Worm (Caenorhabditis elegans): Measurements from ENCODE around the gene ZK632.12.

DNA sequence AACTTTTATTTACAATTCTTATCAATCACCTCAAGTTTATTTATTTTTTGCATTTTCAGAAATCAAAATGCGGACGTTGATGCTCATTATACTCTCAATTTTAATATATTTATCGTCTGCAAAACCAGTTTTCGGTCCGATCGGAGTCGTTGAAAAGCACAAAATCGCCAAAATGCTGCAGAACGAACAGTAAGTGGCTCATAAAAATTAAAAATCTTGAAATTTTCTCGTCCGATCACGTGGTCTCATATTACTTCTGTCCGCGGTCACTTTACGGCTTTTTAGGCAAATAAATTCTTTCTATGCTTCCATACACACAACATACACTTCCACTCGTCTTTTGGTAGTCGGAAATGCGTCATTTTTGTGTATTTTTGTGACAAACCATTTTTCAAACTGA is 13.1 kb downstream of the ZK632.12 start, which contains the start of gene K11H3.5:
- TF ChIP-seq flt-1 (GFP tag; IDR thresholded peaks at IDR 0.05), result no peak
- no peak for TF ChIP-seq T22C8.4 (GFP tag; IDR thresholded peaks at IDR 0.05)
- TF ChIP-seq ztf-23 (GFP tag; IDR thresholded peaks at IDR 0.05), result no peak
